Worm (Caenorhabditis elegans): ENCODE results near the gene C39D10.11.

- TF ChIP-seq unc-62 (GFP tag; optimal IDR thresholded peaks at IDR 0.05) (no peak), lin-39 (tag; optimal IDR thresholded peaks at IDR 0.05) (no peak), mab-5 (tag; optimal IDR thresholded peaks at IDR 0.05) (no peak), skn-1 (tag; optimal IDR thresholded peaks at IDR 0.05) (no peak), elt-1 (tag; optimal IDR thresholded peaks at IDR 0.05) (no peak), nhr-10 (tag; optimal IDR thresholded peaks at IDR 0.05) (no peak)
These were observed 27.2 kb upstream of the C39D10.11 start, which contains the start of gene cca-1 for ce11 chrX:7875854-7876253.

Data from whole organism, L2 larva.